Worm (Caenorhabditis elegans) whole organism, L2 larva: ENCODE measurements around the gene F27E5.7.

ENCODE experiments used
- ZK546.5 ChIP-seq: sonication (generic microtip); optimal IDR thresholded peaks from 2 replicates; lab custom pipeline; 2017; ENCODE audit warnings: missing biosample characterization, missing genetic modification characterization
- alr-1 ChIP-seq: fragments of 150-350 bp; optimal IDR thresholded peaks from 2 replicates; lab custom pipeline; 2014; ENCODE audit warnings: missing biosample characterization, missing genetic modification characterization
- ama-1 ChIP-seq: fragments of 150-350 bp; optimal IDR thresholded peaks from 2 replicates; lab custom pipeline; 2018; ENCODE audit warnings: inconsistent platforms
- ceh-16 ChIP-seq: fragments of 150-350 bp; optimal IDR thresholded peaks from 2 replicates; lab custom pipeline; 2014; ENCODE audit warnings: missing biosample characterization, missing genetic modification characterization
- dmd-4 ChIP-seq: sonication (generic microtip); optimal IDR thresholded peaks from 2 replicates; lab custom pipeline; 2017; ENCODE audit warnings: missing biosample characterization, missing genetic modification characterization
- elt-1 ChIP-seq: fragments of 150-350 bp; optimal IDR thresholded peaks from 2 replicates; lab custom pipeline; 2014; ENCODE audit warnings: missing biosample characterization, missing genetic modification characterization
- fos-1 ChIP-seq: fragments of 150-350 bp; optimal IDR thresholded peaks from 2 replicates; lab custom pipeline; 2014; ENCODE audit warnings: missing biosample characterization, missing genetic modification characterization
- lsy-2 ChIP-seq, 2 experiments: fragments of 150-350 bp in 1 of 2; sonication (generic microtip) in 1 of 2; optimal IDR thresholded peaks; 2 replicates each; lab custom pipeline; 2014 to 2017; ENCODE audit warnings: missing biosample characterization in 2 of 2, missing genetic modification characterization in 2 of 2
- nhr-21 ChIP-seq: fragments of 150-350 bp; optimal IDR thresholded peaks from 2 replicates; lab custom pipeline; 2014; ENCODE audit warnings: missing biosample characterization, missing genetic modification characterization
- nhr-77 ChIP-seq: fragments of 150-350 bp; optimal IDR thresholded peaks from 2 replicates; lab custom pipeline; 2014; ENCODE audit warnings: missing biosample characterization, missing genetic modification characterization
- unc-39 ChIP-seq: fragments of 150-350 bp; optimal IDR thresholded peaks from 2 replicates; lab custom pipeline; 2014; ENCODE audit warnings: missing biosample characterization, missing genetic modification characterization
- unc-62 ChIP-seq: fragments of 150-350 bp; optimal IDR thresholded peaks from 2 replicates; lab custom pipeline; 2014; ENCODE audit warnings: missing biosample characterization, missing genetic modification reagents, missing genetic modification characterization
- ztf-4 ChIP-seq: fragments of 150-350 bp; optimal IDR thresholded peaks from 2 replicates; lab custom pipeline; 2014; ENCODE audit warnings: missing biosample characterization, missing genetic modification characterization

ce11 chrII:10073986-10074385 lies 48.6 kb upstream of the F27E5.7 start:
- TF ChIP-seq ceh-16 (no peak), ztf-4 (tag; lab: Kevin White, UChicago) (no peak), nhr-21 (tag; lab: Kevin White, UChicago) (no peak), ama-1 (lab: Kevin White, UChicago) (no peak), ZK546.5 (tag; lab: Kevin White, UChicago) (no peak), lsy-2 (tag; optimal IDR thresholded peaks at IDR 0.05; lab: Kevin White, UChicago) (no peak), elt-1 (tag; lab: Kevin White, UChicago) (no peak), dmd-4 (tag; lab: Kevin White, UChicago) (no peak), fos-1 (tag; lab: Kevin White, UChicago) (no peak), unc-39 (no peak), unc-62 (GFP tag; lab: Kevin White, UChicago) (no peak), alr-1 (no peak), nhr-77 (tag; lab: Kevin White, UChicago) (no peak)
